Fruit fly (Drosophila melanogaster) whole organism, embryonic: Measurements from ENCODE around the gene loaf.

Source experiments
- BEAF-32 ChIP-seq: fragments of 200-800 bp; sonication (Bioruptor generic); optimal IDR thresholded peaks from 3 replicates; lab custom pipeline; 2017; ENCODE audit warnings: missing biosample characterization, missing genetic modification characterization, mild to moderate bottlenecking, moderate library complexity, missing genetic modification reagents
- Bgb ChIP-seq: fragments of 200-800 bp; sonication (Bioruptor generic); IDR thresholded peaks from 2 replicates; pipeline ENCODE4 v1.3.6; 2022; ENCODE audit warnings: missing biosample characterization, missing genetic modification characterization; ENCODE audit not compliant: partially characterized antibody
- BtbVII ChIP-seq: fragments of 200-800 bp; sonication (Bioruptor generic); optimal IDR thresholded peaks from 3 replicates; lab custom pipeline; 2017; ENCODE audit warnings: missing biosample characterization, mild to moderate bottlenecking, missing genetic modification characterization
- CG12769 ChIP-seq: fragments of 200-800 bp; sonication (Bioruptor generic); optimal IDR thresholded peaks from 2 replicates; lab custom pipeline; 2019; ENCODE audit warnings: missing biosample characterization, mild to moderate bottlenecking, missing genetic modification characterization, moderate library complexity
- CG13287 ChIP-seq: fragments of 200-800 bp; sonication (Bioruptor generic); IDR thresholded peaks from 2 replicates; pipeline ENCODE4 v1.3.6; 2022; ENCODE audit warnings: missing biosample characterization, missing genetic modification characterization; ENCODE audit not compliant: partially characterized antibody
- CG16813 ChIP-seq: fragments of 200-800 bp; sonication (Bioruptor generic); IDR thresholded peaks from 3 replicates; pipeline ENCODE4 v1.3.6; 2022; ENCODE audit warnings: missing biosample characterization, missing genetic modification characterization; ENCODE audit not compliant: partially characterized antibody
- CG31441 ChIP-seq: fragments of 200-800 bp; sonication (Bioruptor generic); IDR thresholded peaks from 2 replicates; pipeline ENCODE4 v1.3.6; 2022; ENCODE audit warnings: missing biosample characterization, missing genetic modification characterization
- CG34224 ChIP-seq: fragments of 200-800 bp; sonication (Bioruptor generic); IDR thresholded peaks from 3 replicates; pipeline ENCODE4 v1.3.6; 2022; ENCODE audit warnings: missing biosample characterization, missing genetic modification characterization; ENCODE audit not compliant: partially characterized antibody
- CG4282 ChIP-seq: fragments of 200-800 bp; sonication (Bioruptor generic); optimal IDR thresholded peaks from 2 replicates; lab custom pipeline; 2016; ENCODE audit warnings: missing biosample characterization, missing genetic modification characterization
- CG4617 ChIP-seq: fragments of 200-800 bp; sonication (Bioruptor generic); optimal IDR thresholded peaks from 3 replicates; lab custom pipeline; 2016; ENCODE audit warnings: missing biosample characterization, missing genetic modification characterization, borderline replicate concordance
- CG4730 ChIP-seq: fragments of 200-800 bp; sonication (Bioruptor generic); IDR thresholded peaks from 2 replicates; pipeline ENCODE4 v1.3.6; 2022; ENCODE audit warnings: missing biosample characterization, missing genetic modification characterization
- CG6765 ChIP-seq: fragments of 200-800 bp; sonication (Bioruptor generic); optimal IDR thresholded peaks from 3 replicates; lab custom pipeline; 2017; ENCODE audit warnings: missing biosample characterization, mild to moderate bottlenecking, missing genetic modification characterization
- CG7839 ChIP-seq: fragments of 200-800 bp; sonication (Bioruptor generic); optimal IDR thresholded peaks from 3 replicates; lab custom pipeline; 2018; ENCODE audit warnings: missing biosample characterization, mild to moderate bottlenecking, missing genetic modification characterization, moderate library complexity
- CG9797 ChIP-seq: fragments of 200-800 bp; sonication (Bioruptor generic); optimal IDR thresholded peaks from 3 replicates; lab custom pipeline; 2018; ENCODE audit warnings: missing biosample characterization, mild to moderate bottlenecking, missing genetic modification characterization
- CkIIα-i1 ChIP-seq: fragments of 200-800 bp; sonication (Bioruptor generic); IDR thresholded peaks from 2 replicates; pipeline ENCODE4 v1.3.6; 2022; ENCODE audit warnings: missing biosample characterization, missing genetic modification characterization
- D19B ChIP-seq: fragments of 200-800 bp; sonication (Bioruptor generic); optimal IDR thresholded peaks from 2 replicates; lab custom pipeline; 2017; ENCODE audit warnings: missing biosample characterization, mild to moderate bottlenecking, missing genetic modification characterization
- E2f2 ChIP-seq: fragments of 200-800 bp; sonication (Bioruptor generic); IDR thresholded peaks from 2 replicates; pipeline ENCODE4 v1.3.6; 2022; ENCODE audit warnings: missing biosample characterization, missing genetic modification characterization
- GATAe ChIP-seq: fragments of 200-800 bp; sonication (Bioruptor generic); conservative IDR thresholded peaks from 2 replicates; pipeline ENCODE4 v1.3.6; 2022; ENCODE audit warnings: missing biosample characterization, missing genetic modification characterization
- H15 ChIP-seq: fragments of 200-800 bp; sonication (Bioruptor generic); IDR thresholded peaks from 3 replicates; pipeline ENCODE4 v1.3.6; 2022; ENCODE audit warnings: missing biosample characterization, missing genetic modification characterization
- H2.0 ChIP-seq: fragments of 200-800 bp; sonication (Bioruptor generic); IDR thresholded peaks from 2 replicates; pipeline ENCODE4 v1.3.6; 2022; ENCODE audit warnings: missing biosample characterization, missing genetic modification characterization
- HLH3B ChIP-seq: fragments of 200-800 bp; sonication (Bioruptor generic); IDR thresholded peaks from 2 replicates; pipeline ENCODE4 v1.3.6; 2022; ENCODE audit warnings: missing biosample characterization, missing genetic modification characterization
- Mrtf ChIP-seq: fragments of 200-800 bp; sonication (Bioruptor generic); IDR thresholded peaks from 3 replicates; pipeline ENCODE4 v1.3.6; 2022; ENCODE audit warnings: missing biosample characterization, missing genetic modification characterization
- Opbp ChIP-seq: fragments of 200-800 bp; sonication (Bioruptor generic); IDR thresholded peaks from 3 replicates; pipeline ENCODE4 v1.3.6; 2022; ENCODE audit warnings: missing biosample characterization, missing genetic modification characterization; ENCODE audit not compliant: partially characterized antibody
- Poxn ChIP-seq: fragments of 200-800 bp; sonication (Bioruptor generic); IDR thresholded peaks from 2 replicates; pipeline ENCODE4 v1.3.6; 2022; ENCODE audit warnings: missing biosample characterization, missing genetic modification characterization
- Rfx ChIP-seq: fragments of 200-800 bp; sonication (Bioruptor generic); IDR thresholded peaks from 2 replicates; pipeline ENCODE4 v1.3.6; 2022; ENCODE audit warnings: missing biosample characterization, missing genetic modification characterization
- Xbp1 ChIP-seq: fragments of 200-800 bp; sonication (Bioruptor generic); optimal IDR thresholded peaks from 3 replicates; lab custom pipeline; 2016; ENCODE audit warnings: missing biosample characterization, mild to moderate bottlenecking, missing genetic modification characterization
- bcd ChIP-seq: fragments of 200-800 bp; sonication (Bioruptor generic); optimal IDR thresholded peaks from 2 replicates; lab custom pipeline; 2017; ENCODE audit warnings: missing biosample characterization, mild to moderate bottlenecking, missing genetic modification characterization
- chm ChIP-seq: fragments of 200-800 bp; sonication (Bioruptor generic); IDR thresholded peaks from 2 replicates; pipeline ENCODE4 v1.3.6; 2022; ENCODE audit warnings: missing biosample characterization, missing genetic modification characterization
- dmrt99B ChIP-seq: fragments of 200-800 bp; sonication (Bioruptor generic); optimal IDR thresholded peaks from 2 replicates; lab custom pipeline; 2018; ENCODE audit warnings: missing biosample characterization, mild to moderate bottlenecking, missing genetic modification characterization, moderate library complexity
- eve ChIP-seq, 2 experiments: fragments of >200 bp; optimal IDR thresholded peaks; 2 replicates each; lab custom pipeline; 2017; ENCODE audit warnings: missing biosample characterization in 2 of 2, missing genetic modification characterization in 2 of 2
- fd64A ChIP-seq: fragments of 200-800 bp; sonication (Bioruptor generic); optimal IDR thresholded peaks from 3 replicates; lab custom pipeline; 2018; ENCODE audit warnings: missing biosample characterization, mild to moderate bottlenecking, missing genetic modification characterization
- gcm ChIP-seq: fragments of 200-800 bp; sonication (Bioruptor generic); optimal IDR thresholded peaks from 2 replicates; lab custom pipeline; 2019; ENCODE audit warnings: missing biosample characterization, mild to moderate bottlenecking, missing genetic modification characterization, moderate library complexity
- gfzf ChIP-seq: fragments of 200-800 bp; sonication (Bioruptor generic); optimal IDR thresholded peaks from 2 replicates; lab custom pipeline; 2016; ENCODE audit warnings: missing biosample characterization, mild to moderate bottlenecking, missing genetic modification characterization, moderate library complexity
- grau ChIP-seq: fragments of 200-800 bp; optimal IDR thresholded peaks from 3 replicates; lab custom pipeline; 2019; ENCODE audit warnings: missing biosample characterization, mild to moderate bottlenecking, missing genetic modification characterization, moderate library complexity
- hkb ChIP-seq, 2 experiments: fragments of 200-800 bp in 1 of 2; fragments of >200 bp in 1 of 2; sonication (Bioruptor generic) in 1 of 2; IDR thresholded peaks in 1 of 2; optimal IDR thresholded peaks in 1 of 2; 2 replicates each; pipeline versions ENCODE4 v1.3.6 to Lab custom; 2017 to 2022; ENCODE audit warnings: missing biosample characterization in 1 of 2, missing genetic modification characterization in 1 of 2
- ind ChIP-seq: fragments of 200-800 bp; sonication (Bioruptor generic); optimal IDR thresholded peaks from 3 replicates; lab custom pipeline; 2016; ENCODE audit warnings: missing biosample characterization, missing genetic modification characterization
- lab ChIP-seq: fragments of 200-800 bp; sonication (Bioruptor generic); optimal IDR thresholded peaks from 3 replicates; lab custom pipeline; 2017; ENCODE audit warnings: missing biosample characterization, missing genetic modification characterization, mild to moderate bottlenecking, moderate library complexity, missing genetic modification reagents
- odd ChIP-seq: fragments of 200-800 bp; sonication (Bioruptor generic); optimal IDR thresholded peaks from 2 replicates; lab custom pipeline; 2017; ENCODE audit warnings: missing biosample characterization, mild to moderate bottlenecking, missing genetic modification characterization
- phol ChIP-seq: fragments of 200-800 bp; sonication (Bioruptor generic); optimal IDR thresholded peaks from 3 replicates; lab custom pipeline; 2018; ENCODE audit warnings: missing biosample characterization, mild to moderate bottlenecking, missing genetic modification characterization, moderate library complexity
- sens-2 ChIP-seq: fragments of 200-800 bp; sonication (Bioruptor generic); IDR thresholded peaks from 2 replicates; pipeline ENCODE4 v1.3.6; 2022; ENCODE audit warnings: missing biosample characterization, missing genetic modification characterization
- slbo ChIP-seq: fragments of 200-800 bp; sonication (Bioruptor generic); IDR thresholded peaks from 2 replicates; pipeline ENCODE4 v1.3.6; 2022; ENCODE audit warnings: missing biosample characterization, missing genetic modification characterization
- sna ChIP-seq: fragments of 200-800 bp; sonication (Bioruptor generic); IDR thresholded peaks from 2 replicates; pipeline ENCODE4 v1.3.6; 2022; ENCODE audit warnings: missing biosample characterization, missing genetic modification characterization; ENCODE audit not compliant: partially characterized antibody
- stc ChIP-seq: fragments of 200-800 bp; sonication (Bioruptor generic); IDR thresholded peaks from 2 replicates; pipeline ENCODE4 v1.3.6; 2022; ENCODE audit warnings: missing biosample characterization, missing genetic modification characterization
- sug ChIP-seq: fragments of 200-800 bp; optimal IDR thresholded peaks from 2 replicates; lab custom pipeline; 2019; ENCODE audit warnings: missing biosample characterization, mild to moderate bottlenecking, missing genetic modification characterization, moderate library complexity
- toy ChIP-seq: fragments of 200-800 bp; sonication (Bioruptor generic); IDR thresholded peaks from 2 replicates; pipeline ENCODE4 v1.3.6; 2022; ENCODE audit warnings: missing biosample characterization, missing genetic modification characterization
- trem ChIP-seq: fragments of 200-800 bp; optimal IDR thresholded peaks from 3 replicates; lab custom pipeline; 2019; ENCODE audit warnings: missing biosample characterization, mild to moderate bottlenecking, missing genetic modification characterization, moderate library complexity
- vvl ChIP-seq: fragments of 200-800 bp; sonication (Bioruptor generic); IDR thresholded peaks from 2 replicates; pipeline ENCODE4 v1.3.6; 2022; ENCODE audit warnings: missing biosample characterization, missing genetic modification characterization

The loaf gene

DNA sequence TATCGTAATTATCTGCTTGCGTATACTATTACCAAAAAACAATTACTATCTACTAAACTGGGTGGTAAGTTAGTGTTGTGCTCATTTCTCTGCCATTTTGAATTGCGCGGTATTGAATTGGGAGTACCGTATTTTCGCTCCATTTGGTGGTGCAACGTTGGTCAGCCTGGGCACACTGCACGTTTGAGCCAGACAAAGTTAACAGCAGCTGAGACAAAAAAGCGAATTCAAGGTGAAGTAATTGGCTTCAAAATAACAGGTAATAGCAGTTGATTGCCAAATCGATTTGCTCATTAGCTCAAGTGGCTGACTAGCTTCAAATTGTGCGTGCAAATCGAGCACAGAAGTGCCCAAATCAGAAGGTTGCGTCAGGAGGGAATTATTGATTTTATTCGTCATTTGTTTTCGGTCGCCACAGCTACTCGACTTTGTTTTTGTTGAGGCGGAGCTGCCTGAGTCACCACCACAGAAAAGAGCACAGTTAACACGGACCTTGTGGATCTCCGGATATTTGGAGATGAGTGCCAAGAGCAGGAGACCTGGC, 29.5 kb upstream of the loaf start, which contains the start of gene Klp68D (continued):
- TF ChIP-seq CG13287 (GFP tag; lab: Robert Waterston, UW), result peak; percentile 53
- peak; percentile 24 for TF ChIP-seq phol (tag; lab: Kevin White, UChicago)
- peak; percentile 95 for TF ChIP-seq E2f2 (GFP tag; lab: Robert Waterston, UW)
- no peak for TF ChIP-seq Bgb
- peak; percentile 83 for TF ChIP-seq gfzf (GFP tag; lab: Kevin White, UChicago)
- no peak for TF ChIP-seq gcm (GFP tag; lab: Kevin White, UChicago)
- no peak for TF ChIP-seq sens-2 (GFP tag; lab: Robert Waterston, UW)

DNA sequence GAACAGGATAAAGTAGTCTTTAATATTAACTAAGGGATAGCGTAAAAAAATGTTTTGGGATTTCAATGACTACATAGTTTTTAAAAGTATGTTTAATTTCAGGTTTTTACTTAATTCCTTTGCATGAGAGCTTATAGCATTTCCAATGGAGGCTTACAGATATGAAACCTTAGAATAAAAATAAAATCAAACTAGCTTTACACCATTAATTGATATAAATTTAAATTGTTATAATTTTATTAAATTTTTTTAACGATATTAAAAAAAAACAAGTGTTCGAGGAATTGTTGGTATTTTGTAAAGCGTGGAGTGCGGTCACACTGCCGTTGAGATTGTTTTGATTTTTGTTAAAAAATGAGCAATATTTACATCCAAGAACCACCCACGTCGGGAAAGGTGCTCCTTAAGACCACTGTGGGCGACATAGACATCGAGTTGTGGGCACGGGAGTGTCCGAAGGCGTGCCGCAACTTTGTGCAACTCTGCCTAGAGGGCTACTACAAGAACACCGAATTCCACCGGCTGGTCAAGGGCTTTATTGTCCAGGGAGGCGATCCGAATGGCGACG, 27.3 kb upstream of the loaf start, which contains the start of the genes twy and CG10907:
Gene twy (minus strand): TSS at position 51 of the 568 bp plus-strand sequence.
Gene CG10907 (plus strand): TSS at position 282 of the 568 bp plus-strand sequence.
- peak; percentile 16 for TF ChIP-seq BEAF-32
- TF ChIP-seq CG34224 (GFP tag; lab: Robert Waterston, UW), result no peak
- TF ChIP-seq dmrt99B (tag; lab: Kevin White, UChicago), result no peak
- TF ChIP-seq CG13287 (GFP tag; lab: Robert Waterston, UW), result 0 out of 2 replicates have a peak, but pooled peaks have one; percentile 35
- TF ChIP-seq fd64A (GFP tag; lab: Kevin White, UChicago), result no peak
- TF ChIP-seq Mrtf (GFP tag; lab: Robert Waterston, UW), result no peak
- peak; percentile 16 for TF ChIP-seq trem (tag; lab: Kevin White, UChicago)
- TF ChIP-seq CG4282, result no peak
- TF ChIP-seq chm (GFP tag; lab: Robert Waterston, UW), result no peak
- TF ChIP-seq hkb (optimal IDR thresholded peaks at IDR 0.05; lab: Kevin White, UChicago), result no peak
- TF ChIP-seq hkb (GFP tag; IDR thresholded peaks at IDR 0.05; lab: Robert Waterston, UW), result no peak
- TF ChIP-seq bcd, result no peak
- TF ChIP-seq CkIIα-i1, result no peak
- TF ChIP-seq GATAe (GFP tag; lab: Robert Waterston, UW), result no peak
- TF ChIP-seq H2.0, result no peak
- no peak for TF ChIP-seq BtbVII (GFP tag; lab: Kevin White, UChicago)
- TF ChIP-seq HLH3B, result no peak
- no peak for TF ChIP-seq Opbp (GFP tag; lab: Robert Waterston, UW)
- TF ChIP-seq CG16813 (GFP tag; lab: Robert Waterston, UW), result 0 out of 3 replicates have a peak, but pooled peaks have one; percentile 25
- no peak for TF ChIP-seq vvl (GFP tag; lab: Robert Waterston, UW)
- no peak for TF ChIP-seq CG6765 (GFP tag; lab: Kevin White, UChicago)
- no peak for TF ChIP-seq Poxn (GFP tag; lab: Robert Waterston, UW)
- no peak for TF ChIP-seq Xbp1 (GFP tag; lab: Kevin White, UChicago)
- peak; percentile 40; the same call in 1 of the 2 replicates for TF ChIP-seq E2f2 (GFP tag; lab: Robert Waterston, UW)
- no peak for TF ChIP-seq grau
- TF ChIP-seq CG7839, result no peak
- peak; percentile 58 for TF ChIP-seq gfzf (GFP tag; lab: Kevin White, UChicago)
- TF ChIP-seq CG9797, result peak; percentile 30
- TF ChIP-seq toy (GFP tag; lab: Robert Waterston, UW), result no peak
- TF ChIP-seq sna (GFP tag; lab: Robert Waterston, UW), result no peak
- no peak for TF ChIP-seq lab
- TF ChIP-seq slbo (GFP tag; lab: Robert Waterston, UW), result no peak
- no peak for TF ChIP-seq CG12769
- TF ChIP-seq stc (GFP tag; lab: Robert Waterston, UW), result no peak
- TF ChIP-seq sug (tag; lab: Kevin White, UChicago), result no peak
- TF ChIP-seq CG4617 (GFP tag; lab: Kevin White, UChicago), result peak; percentile 59
- no peak for TF ChIP-seq CG4730 (GFP tag; lab: Robert Waterston, UW)
- TF ChIP-seq CG31441 (GFP tag; lab: Robert Waterston, UW), result no peak
- TF ChIP-seq H15 (GFP tag; lab: Robert Waterston, UW), result no peak
- no peak for TF ChIP-seq Rfx (GFP tag; lab: Robert Waterston, UW)
- TF ChIP-seq D19B (GFP tag; lab: Kevin White, UChicago), result no peak
- TF ChIP-seq eve (GFP tag; optimal IDR thresholded peaks at IDR 0.05; lab: Kevin White, UChicago), result no peak
- no peak for TF ChIP-seq odd (GFP tag; lab: Kevin White, UChicago)
- no peak for TF ChIP-seq ind (GFP tag; lab: Kevin White, UChicago)
